Fruit fly (Drosophila melanogaster): Measurements from ENCODE around the gene CG7730.

CG7730 gene

DNA sequence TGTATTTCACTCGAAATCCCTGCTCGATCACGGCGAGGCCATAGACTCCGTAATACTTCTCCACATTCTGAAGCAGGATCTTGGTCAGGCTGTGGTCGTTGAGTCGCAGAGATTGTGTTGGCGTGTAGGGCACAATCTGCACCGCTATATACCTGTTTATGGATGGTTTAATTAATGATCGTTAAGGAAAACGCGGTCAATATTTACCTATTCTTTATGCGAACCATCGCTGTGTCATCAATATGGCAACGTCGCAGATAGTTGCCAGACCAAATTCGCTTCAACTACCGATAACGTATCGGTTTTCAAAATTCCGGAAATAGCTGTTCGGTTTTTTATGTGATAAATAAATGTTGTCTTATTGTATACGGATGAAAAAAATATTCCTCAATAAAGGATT is 17.5 kb downstream of the CG7730 start, which contains the start of gene Pop5:
Gene Pop5 (minus strand): TSS at position 240 of the 400 bp plus-strand sequence.
- no peak for TF ChIP-seq Hr83 (GFP tag; optimal IDR thresholded peaks at IDR 0.05; ENCODE audit: poor library complexity, severe bottlenecking)
- TF ChIP-seq ey (GFP tag; optimal IDR thresholded peaks at IDR 0.05), result no peak
- peak; percentile 24 for TF ChIP-seq HLH106 (tag; optimal IDR thresholded peaks at IDR 0.05)
- TF ChIP-seq OdsH (GFP tag; optimal IDR thresholded peaks at IDR 0.05), result no peak
- no peak for TF ChIP-seq tai (GFP tag; optimal IDR thresholded peaks at IDR 0.05)
- TF ChIP-seq CG9705 (GFP tag; optimal IDR thresholded peaks at IDR 0.05), result peak; percentile 36
- TF ChIP-seq Rel (GFP tag; optimal IDR thresholded peaks at IDR 0.05), result no peak
- no peak for TF ChIP-seq Rel (tag; optimal IDR thresholded peaks at IDR 0.05)

DNA sequence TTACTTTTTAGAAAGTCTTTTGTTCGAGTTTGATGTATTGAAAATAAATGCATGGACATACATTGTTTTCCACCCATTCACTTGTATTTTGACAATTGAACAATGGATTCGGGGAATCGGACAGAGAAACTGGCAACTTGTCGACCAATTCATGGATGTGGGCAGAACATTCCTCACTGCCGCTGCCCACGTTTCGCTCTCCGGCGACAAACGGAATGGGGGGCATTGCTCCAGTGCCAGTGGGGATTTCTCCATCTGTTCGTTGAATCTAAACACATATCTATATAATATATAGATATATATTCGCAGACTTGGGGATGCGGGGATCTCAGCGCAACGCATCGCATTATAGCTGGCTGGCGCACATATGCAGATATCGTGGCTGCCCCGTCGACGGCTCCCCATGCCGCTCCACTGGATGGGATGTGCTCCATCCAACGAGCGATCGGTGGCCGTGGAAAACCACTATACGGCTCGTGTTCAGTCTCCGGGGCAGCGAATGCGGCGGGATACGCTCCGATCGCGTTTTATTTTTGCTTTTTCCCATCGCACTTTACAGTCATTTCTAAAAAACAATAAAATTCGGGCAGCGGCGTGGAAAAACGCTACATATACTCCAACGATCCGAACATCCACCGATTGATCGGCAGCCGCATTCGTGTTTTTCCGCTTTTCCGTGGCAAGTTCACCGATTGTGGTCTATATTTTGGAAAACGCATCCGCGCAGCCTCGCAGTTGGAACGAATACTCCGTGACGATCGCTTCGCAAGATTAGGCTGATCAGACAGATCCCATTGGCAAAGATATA is 18.3 kb downstream of the CG7730 start, which contains the start of gene TpnC73F:
Gene TpnC73F (plus strand): TSS at position 633 of the 808 bp plus-strand sequence.
- TF ChIP-seq ey (GFP tag; optimal IDR thresholded peaks at IDR 0.05), result no peak
- no peak for TF ChIP-seq Rel (GFP tag; optimal IDR thresholded peaks at IDR 0.05)
- peak; percentile 6 for TF ChIP-seq Rel (tag; optimal IDR thresholded peaks at IDR 0.05)

DNA sequence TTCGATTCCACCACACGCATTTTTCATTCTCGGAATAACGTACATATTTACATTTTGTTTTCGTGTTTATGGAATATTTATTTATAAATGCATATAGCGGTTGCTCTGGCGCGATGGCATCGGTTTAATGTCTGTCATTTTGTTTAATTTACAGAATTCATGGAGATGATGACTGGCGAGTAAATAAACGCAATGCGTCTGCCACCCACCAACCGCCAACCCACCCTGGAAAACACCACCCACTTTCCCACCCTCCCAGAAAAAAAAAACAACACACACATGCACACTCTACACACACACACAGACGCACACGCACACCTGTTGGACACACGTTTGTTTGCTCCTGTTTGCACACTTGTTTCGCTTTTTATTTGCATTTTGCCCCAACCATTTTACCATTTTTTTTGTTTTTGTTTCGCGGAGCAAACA is 20.5 kb downstream of the CG7730 start:
- TF ChIP-seq rgr (GFP tag; optimal IDR thresholded peaks at IDR 0.05) (peak; percentile 57), CG32264 (GFP tag; optimal IDR thresholded peaks at IDR 0.05) (no peak), CrebA (GFP tag; optimal IDR thresholded peaks at IDR 0.05; ENCODE audit: borderline replicate concordance) (no peak), OdsH (GFP tag; optimal IDR thresholded peaks at IDR 0.05) (peak; percentile 33), foxo (GFP tag; optimal IDR thresholded peaks at IDR 0.05) (no peak), br (GFP tag; optimal IDR thresholded peaks at IDR 0.05) (peak; percentile 13), Sp1 (GFP tag; optimal IDR thresholded peaks at IDR 0.05) (peak; percentile 33), GATAd (GFP tag; optimal IDR thresholded peaks at IDR 0.05) (no peak), Myc (optimal IDR thresholded peaks at IDR 0.05) (no peak), Hr78 (GFP tag; optimal IDR thresholded peaks at IDR 0.05) (no peak), psq (GFP tag; optimal IDR thresholded peaks at IDR 0.05) (peak; percentile 43), h (GFP tag; optimal IDR thresholded peaks at IDR 0.05) (peak; percentile 54), sage (GFP tag; optimal IDR thresholded peaks at IDR 0.05) (no peak), Hr83 (GFP tag; optimal IDR thresholded peaks at IDR 0.05; ENCODE audit: poor library complexity, severe bottlenecking) (no peak), Dfd (GFP tag; optimal IDR thresholded peaks at IDR 0.05) (peak; percentile 88), CG9705 (GFP tag; optimal IDR thresholded peaks at IDR 0.05) (no peak)

DNA sequence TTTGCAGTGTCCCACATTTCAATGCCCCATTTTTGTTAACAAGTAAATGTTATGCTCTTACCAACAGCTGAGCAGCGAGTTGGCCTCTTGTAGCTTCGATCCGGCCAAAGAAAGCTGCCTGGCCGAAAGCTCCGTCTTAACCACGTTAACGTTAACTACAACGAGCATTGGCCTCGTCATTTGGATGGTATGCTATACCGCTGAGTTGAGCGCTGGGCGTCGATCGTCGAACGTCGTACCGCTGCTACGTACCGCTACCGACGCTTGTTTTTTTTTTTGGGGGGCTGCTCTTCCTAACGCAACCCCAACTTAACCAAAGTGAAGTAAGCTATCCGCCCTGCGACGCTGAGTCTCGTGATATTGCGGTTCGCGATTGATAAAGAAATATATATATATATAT is 22.0 kb downstream of the CG7730 start, which contains the start of gene rogdi:
Gene rogdi (plus strand): TSS at position 199 of the 400 bp plus-strand sequence.
- TF ChIP-seq pan (optimal IDR thresholded peaks at IDR 0.05), result no peak
- TF ChIP-seq Dfd (GFP tag; optimal IDR thresholded peaks at IDR 0.05), result no peak
- no peak for TF ChIP-seq sage (GFP tag; optimal IDR thresholded peaks at IDR 0.05)
- TF ChIP-seq GATAd (GFP tag; optimal IDR thresholded peaks at IDR 0.05), result no peak
- TF ChIP-seq foxo (GFP tag; optimal IDR thresholded peaks at IDR 0.05), result no peak
- TF ChIP-seq Myc (optimal IDR thresholded peaks at IDR 0.05), result no peak
- no peak for TF ChIP-seq rgr (GFP tag; optimal IDR thresholded peaks at IDR 0.05)

DNA sequence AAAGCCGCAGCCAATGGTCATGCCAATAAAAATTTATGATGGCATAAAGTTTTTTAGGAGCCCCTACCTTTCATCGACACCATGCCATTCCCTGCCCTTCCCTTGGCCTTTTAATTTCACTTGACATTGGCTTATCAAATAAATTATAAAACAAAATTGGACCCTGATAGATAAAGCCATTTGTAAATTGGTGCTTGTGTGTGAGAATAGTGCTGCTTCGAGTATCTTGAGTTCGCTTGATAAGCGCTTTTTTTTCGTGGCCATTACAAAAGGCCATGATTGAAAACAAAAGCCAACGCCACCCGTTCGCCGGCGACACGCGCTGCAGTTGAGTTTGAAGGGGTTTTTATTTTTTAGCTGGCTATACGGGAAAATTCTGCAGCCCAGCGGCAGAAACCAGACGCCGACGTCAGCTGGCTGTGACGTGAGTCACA is 22.6 kb downstream of the CG7730 start:
- TF ChIP-seq Hr78 (GFP tag; optimal IDR thresholded peaks at IDR 0.05) (no peak), Hr83 (GFP tag; optimal IDR thresholded peaks at IDR 0.05; ENCODE audit: poor library complexity, severe bottlenecking) (no peak), Dif (GFP tag; optimal IDR thresholded peaks at IDR 0.05; ENCODE audit: partially characterized antibody) (no peak), N (GFP tag; optimal IDR thresholded peaks at IDR 0.05) (no peak), h (GFP tag; optimal IDR thresholded peaks at IDR 0.05) (peak; percentile 49), Rel (GFP tag; optimal IDR thresholded peaks at IDR 0.05) (no peak), Rel (tag; optimal IDR thresholded peaks at IDR 0.05) (peak; percentile 45), pan (optimal IDR thresholded peaks at IDR 0.05) (no peak), Sp1 (GFP tag; optimal IDR thresholded peaks at IDR 0.05) (peak; percentile 19)

DNA sequence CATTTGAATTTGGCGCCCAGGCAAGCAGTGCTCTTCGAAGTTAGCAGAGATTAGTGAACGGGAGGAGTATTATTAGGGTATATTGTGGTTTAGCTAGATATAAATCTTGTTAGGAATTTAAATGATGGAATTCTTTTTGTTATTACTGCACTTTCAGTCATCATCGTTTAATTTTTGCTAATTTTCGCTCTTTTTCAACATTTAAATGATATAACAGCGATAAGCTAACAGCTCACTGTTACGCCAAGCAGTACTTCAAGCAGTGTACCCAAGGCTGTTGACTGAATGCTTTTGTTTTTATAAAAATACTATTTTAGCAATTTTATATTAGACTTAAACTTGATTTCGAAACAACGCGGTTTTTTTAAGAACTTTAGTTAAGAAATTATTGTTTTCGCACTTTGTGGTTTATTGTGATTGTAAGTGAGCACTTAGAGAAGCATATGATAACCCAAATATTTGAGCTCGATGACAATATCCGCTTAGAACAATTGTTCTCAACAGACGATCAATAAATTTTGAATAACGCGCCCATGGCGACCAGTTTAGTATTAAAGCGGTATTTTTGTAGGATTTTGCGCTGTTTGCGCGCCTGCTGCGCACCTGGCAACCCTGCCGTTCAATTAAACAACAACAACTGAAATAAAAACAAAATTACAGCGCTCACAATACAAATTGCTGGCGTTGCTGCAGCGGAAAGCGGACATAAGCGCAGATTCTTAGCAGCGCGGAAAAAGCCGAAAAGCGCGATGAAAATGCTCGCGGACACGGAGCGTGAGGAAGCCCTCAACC is 23.5 kb downstream of the CG7730 start:
- peak; percentile 7 for TF ChIP-seq Myc (optimal IDR thresholded peaks at IDR 0.05)
- no peak for TF ChIP-seq OdsH (GFP tag; optimal IDR thresholded peaks at IDR 0.05)
- peak; percentile 11 for TF ChIP-seq rgr (GFP tag; optimal IDR thresholded peaks at IDR 0.05)
- peak; percentile 52 for TF ChIP-seq tai (GFP tag; optimal IDR thresholded peaks at IDR 0.05)
- TF ChIP-seq Hnf4 (GFP tag; optimal IDR thresholded peaks at IDR 0.05), result peak; percentile 1
- TF ChIP-seq N (GFP tag; optimal IDR thresholded peaks at IDR 0.05), result no peak
